Worm (Caenorhabditis elegans) whole organism, L3 larva: Measurements from ENCODE around the gene C34C12.9.

Experiments
- R02D3.7 ChIP-seq: fragments of 150-350 bp; optimal IDR thresholded peaks from 2 replicates; lab custom pipeline; 2014; ENCODE audit warnings: missing biosample characterization, missing genetic modification characterization
- aly-2 ChIP-seq: fragments of 150-350 bp; optimal IDR thresholded peaks from 2 replicates; lab custom pipeline; 2014; ENCODE audit warnings: missing biosample characterization, missing genetic modification characterization
- ama-1 ChIP-seq: fragments of 150-350 bp; optimal IDR thresholded peaks from 2 replicates; lab custom pipeline; 2018
- ceh-16 ChIP-seq: sonication (generic microtip); optimal IDR thresholded peaks from 2 replicates; lab custom pipeline; 2017; ENCODE audit warnings: missing biosample characterization, missing genetic modification characterization
- ceh-28 ChIP-seq: fragments of 150-350 bp; optimal IDR thresholded peaks from 2 replicates; lab custom pipeline; 2014; ENCODE audit warnings: missing biosample characterization, missing genetic modification reagents, missing genetic modification characterization
- daf-12 ChIP-seq: fragments of 150-350 bp; optimal IDR thresholded peaks from 2 replicates; lab custom pipeline; 2014; ENCODE audit warnings: missing biosample characterization, missing genetic modification reagents, missing genetic modification characterization
- egl-5 ChIP-seq: fragments of 150-350 bp; optimal IDR thresholded peaks from 2 replicates; lab custom pipeline; 2017; ENCODE audit warnings: missing biosample characterization, missing genetic modification reagents, missing genetic modification characterization, inconsistent platforms
- elt-2 ChIP-seq: sonication (generic microtip); optimal IDR thresholded peaks from 2 replicates; lab custom pipeline; 2016; ENCODE audit warnings: missing genetic modification reagents, mild to moderate bottlenecking, missing genetic modification characterization, missing compliant biosample characterization
- elt-3 ChIP-seq, 3 experiments: fragments of 150-350 bp in 1 of 3; sonication (generic microtip) in 2 of 3; optimal IDR thresholded peaks; 2 replicates in 2 of 3; 4 replicates in 1 of 3; lab custom pipeline; 2014 to 2017; ENCODE audit warnings: missing biosample characterization in 3 of 3, missing genetic modification characterization in 3 of 3
- eor-1 ChIP-seq, 2 experiments: fragments of 150-350 bp; optimal IDR thresholded peaks; 2 replicates each; lab custom pipeline; 2014 to 2018; ENCODE audit warnings: missing biosample characterization in 2 of 2, missing genetic modification characterization in 2 of 2
- fkh-10 ChIP-seq: sonication (generic microtip); optimal IDR thresholded peaks from 2 replicates; lab custom pipeline; 2017; ENCODE audit warnings: missing biosample characterization, missing genetic modification reagents, missing genetic modification characterization
- fkh-2 ChIP-seq: fragments of 150-350 bp; optimal IDR thresholded peaks from 2 replicates; lab custom pipeline; 2014; ENCODE audit warnings: missing biosample characterization, missing genetic modification reagents, missing genetic modification characterization
- hmg-11 ChIP-seq: sonication (generic microtip); optimal IDR thresholded peaks from 2 replicates; lab custom pipeline; 2016; ENCODE audit warnings: missing genetic modification characterization, missing compliant biosample characterization
- jun-1 ChIP-seq: fragments of 150-350 bp; optimal IDR thresholded peaks from 2 replicates; lab custom pipeline; 2014; ENCODE audit warnings: missing biosample characterization, missing genetic modification reagents, missing genetic modification characterization
- lin-15B ChIP-seq: fragments of 150-350 bp; optimal IDR thresholded peaks from 2 replicates; lab custom pipeline; 2014; ENCODE audit warnings: missing biosample characterization, missing genetic modification characterization
- lin-39 ChIP-seq: fragments of 150-350 bp; optimal IDR thresholded peaks from 2 replicates; lab custom pipeline; 2018; ENCODE audit warnings: missing biosample characterization, missing genetic modification reagents, missing genetic modification characterization
- lsy-12 ChIP-seq: sonication (generic microtip); optimal IDR thresholded peaks from 2 replicates; lab custom pipeline; 2016; ENCODE audit warnings: mild to moderate bottlenecking, missing genetic modification characterization, missing compliant biosample characterization
- mml-1 ChIP-seq: fragments of 150-350 bp; sonication (generic microtip); optimal IDR thresholded peaks from 3 replicates; lab custom pipeline; 2014; ENCODE audit warnings: missing biosample characterization, missing genetic modification characterization
- nfya-1 ChIP-seq: sonication (generic microtip); optimal IDR thresholded peaks from 2 replicates; lab custom pipeline; 2017; ENCODE audit warnings: missing genetic modification characterization, mild to moderate bottlenecking, missing compliant biosample characterization, antibody characterized with exemption, moderate library complexity; ENCODE audit not compliant: insufficient read depth
- nhr-11 ChIP-seq: fragments of 150-350 bp; optimal IDR thresholded peaks from 2 replicates; lab custom pipeline; 2014; ENCODE audit warnings: missing biosample characterization, missing genetic modification characterization
- nhr-23 ChIP-seq: fragments of 150-350 bp; optimal IDR thresholded peaks from 2 replicates; lab custom pipeline; 2014; ENCODE audit warnings: missing biosample characterization, missing genetic modification reagents, missing genetic modification characterization
- nhr-25 ChIP-seq: sonication (generic microtip); optimal IDR thresholded peaks from 2 replicates; lab custom pipeline; 2017; ENCODE audit warnings: missing biosample characterization, missing genetic modification characterization
- nhr-28 ChIP-seq: fragments of 150-350 bp; optimal IDR thresholded peaks from 2 replicates; lab custom pipeline; 2014; ENCODE audit warnings: missing biosample characterization, missing genetic modification characterization
- nhr-43 ChIP-seq: sonication (generic microtip); optimal IDR thresholded peaks from 2 replicates; lab custom pipeline; 2016; ENCODE audit warnings: mild to moderate bottlenecking, missing genetic modification characterization, missing compliant biosample characterization; ENCODE audit not compliant: poor library complexity, severe bottlenecking
- nhr-67 ChIP-seq: fragments of 150-350 bp; optimal IDR thresholded peaks from 2 replicates; lab custom pipeline; 2014; ENCODE audit warnings: missing biosample characterization, missing genetic modification characterization
- nhr-76 ChIP-seq: fragments of 150-350 bp; sonication (generic microtip); optimal IDR thresholded peaks from 5 replicates; lab custom pipeline; 2014; ENCODE audit warnings: missing biosample characterization, missing genetic modification characterization
- nhr-77 ChIP-seq: fragments of 150-350 bp; optimal IDR thresholded peaks from 2 replicates; lab custom pipeline; 2014; ENCODE audit warnings: missing biosample characterization, missing genetic modification characterization
- pha-4 ChIP-seq: fragments of 150-350 bp; optimal IDR thresholded peaks from 2 replicates; lab custom pipeline; 2014; ENCODE audit warnings: missing biosample characterization, missing genetic modification reagents, missing genetic modification characterization
- pqm-1 ChIP-seq: fragments of 150-350 bp; optimal IDR thresholded peaks from 2 replicates; lab custom pipeline; 2017; ENCODE audit warnings: missing biosample characterization, missing genetic modification characterization, inconsistent platforms
- sea-2 ChIP-seq: fragments of 150-350 bp; sonication (generic microtip); optimal IDR thresholded peaks from 4 replicates; lab custom pipeline; 2014; ENCODE audit warnings: missing biosample characterization, missing genetic modification reagents, missing genetic modification characterization
- skn-1 ChIP-seq: fragments of 150-350 bp; optimal IDR thresholded peaks from 2 replicates; lab custom pipeline; 2014; ENCODE audit warnings: missing biosample characterization, missing genetic modification characterization
- snpc-4 ChIP-seq: fragments of 150-350 bp; optimal IDR thresholded peaks from 2 replicates; lab custom pipeline; 2014; ENCODE audit warnings: missing biosample characterization, missing genetic modification characterization
- tbx-2 ChIP-seq: sonication (generic microtip); optimal IDR thresholded peaks from 2 replicates; lab custom pipeline; 2016; ENCODE audit warnings: mild to moderate bottlenecking, missing genetic modification characterization, missing compliant biosample characterization
- unc-39 ChIP-seq: sonication (generic microtip); optimal IDR thresholded peaks from 4 replicates; lab custom pipeline; 2017; ENCODE audit warnings: missing biosample characterization, missing genetic modification characterization
- unc-62 ChIP-seq: fragments of 150-350 bp; sonication (generic microtip); optimal IDR thresholded peaks from 4 replicates; lab custom pipeline; 2014; ENCODE audit warnings: missing biosample characterization, missing genetic modification reagents, missing genetic modification characterization
- zag-1 ChIP-seq: fragments of 150-350 bp; optimal IDR thresholded peaks from 2 replicates; lab custom pipeline; 2014; ENCODE audit warnings: missing biosample characterization, missing genetic modification characterization
- ztf-11 ChIP-seq: fragments of 150-350 bp; optimal IDR thresholded peaks from 2 replicates; lab custom pipeline; 2014; ENCODE audit warnings: missing biosample characterization, missing genetic modification characterization
- ztf-4 ChIP-seq: fragments of 150-350 bp; optimal IDR thresholded peaks from 2 replicates; lab custom pipeline; 2014; ENCODE audit warnings: missing biosample characterization, missing genetic modification characterization

Gene C34C12.9

DNA sequence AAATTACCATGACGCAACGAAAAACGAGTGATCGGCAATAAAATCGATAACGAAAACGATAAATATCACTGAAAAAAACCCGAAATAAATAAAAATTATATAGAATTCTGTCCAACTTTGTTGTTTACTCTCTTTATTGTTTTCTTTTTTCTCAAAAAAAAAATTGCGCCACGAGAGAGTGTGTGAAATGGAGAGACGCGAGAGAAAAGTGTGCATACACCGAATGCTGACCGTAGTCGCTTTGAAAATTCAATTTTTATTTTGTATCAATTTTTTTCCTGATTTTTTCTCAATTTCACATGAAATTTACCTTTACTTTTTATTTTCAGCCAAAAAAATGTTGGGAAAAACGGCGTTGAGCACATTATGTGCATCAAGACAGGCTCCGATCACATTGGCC lies 34.6 kb upstream of the C34C12.9 start, which contains the start of the genes M01F1.4 and mrpl-35:
TSS of gene M01F1.4 (minus strand) at position 126 of the 400 bp plus-strand sequence.
TSS of gene mrpl-35 (plus strand) at position 330 of the 400 bp plus-strand sequence.
- TF ChIP-seq lin-15B (tag; lab: Kevin White, UChicago): peak; percentile 62
- peak; percentile 45 for TF ChIP-seq hmg-11 (tag; lab: Kevin White, UChicago)
- TF ChIP-seq pha-4 (tag; lab: Kevin White, UChicago): peak; percentile 95
- no peak for TF ChIP-seq nhr-43 (tag; lab: Kevin White, UChicago)
- TF ChIP-seq elt-2 (tag; lab: Kevin White, UChicago): peak; percentile 14
- no peak for TF ChIP-seq fkh-2 (tag; lab: Kevin White, UChicago)
- peak; percentile 65 for TF ChIP-seq snpc-4
- peak; percentile 87 for TF ChIP-seq nfya-1
- peak; percentile 3 for TF ChIP-seq nhr-23 (tag; lab: Kevin White, UChicago)
- TF ChIP-seq lin-39: peak; percentile 12

DNA sequence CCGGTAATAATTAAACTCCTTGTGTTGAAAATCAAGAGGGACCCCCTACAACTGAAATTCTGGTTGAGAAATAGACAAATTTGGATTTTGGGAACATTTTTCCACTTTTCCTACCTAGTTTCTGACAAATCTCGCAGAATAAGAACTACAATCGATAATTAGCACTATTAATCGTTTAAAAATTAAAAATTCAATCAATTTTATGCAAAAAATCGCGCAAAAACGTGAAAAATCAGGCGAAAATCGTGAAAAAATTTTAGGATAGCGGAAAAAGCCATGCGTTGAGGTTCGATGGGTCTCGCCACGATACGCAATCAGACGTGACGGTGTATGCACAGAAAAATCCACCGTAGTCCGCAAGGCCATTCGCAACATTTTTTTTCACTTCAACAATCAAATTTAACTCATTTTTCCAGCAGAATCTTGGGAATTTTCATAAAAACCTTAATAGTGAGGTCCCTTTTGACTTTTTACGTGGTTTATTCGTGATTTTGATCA lies 29.8 kb upstream of the C34C12.9 start, which contains the start of gene lias-1:
TSS of gene lias-1 (minus strand) at position 51 of the 498 bp plus-strand sequence.
- TF ChIP-seq pha-4 (tag; lab: Kevin White, UChicago): peak; percentile 91
- TF ChIP-seq fkh-10 (GFP tag; lab: Kevin White, UChicago): peak; percentile 39
- peak; percentile 79 for TF ChIP-seq hmg-11 (tag; lab: Kevin White, UChicago)
- no peak for TF ChIP-seq unc-39 (tag; lab: Kevin White, UChicago)
- TF ChIP-seq nfya-1: peak; percentile 94
- no peak for TF ChIP-seq sea-2 (GFP tag; lab: Kevin White, UChicago)
- TF ChIP-seq mml-1 (tag; lab: Kevin White, UChicago): no peak
- peak; percentile 73 for TF ChIP-seq pqm-1
- TF ChIP-seq R02D3.7 (tag; lab: Kevin White, UChicago): peak; percentile 57
- TF ChIP-seq tbx-2 (tag; lab: Kevin White, UChicago): no peak
- TF ChIP-seq snpc-4: peak; percentile 73
- no peak for TF ChIP-seq nhr-67 (tag; lab: Kevin White, UChicago)
- no peak for TF ChIP-seq ztf-11
- TF ChIP-seq nhr-76 (tag; lab: Kevin White, UChicago): no peak
- no peak for TF ChIP-seq aly-2 (tag; lab: Kevin White, UChicago)
- TF ChIP-seq ztf-4 (tag; lab: Kevin White, UChicago): peak; percentile 73
- peak; percentile 47 for TF ChIP-seq elt-2 (tag; lab: Kevin White, UChicago)
- TF ChIP-seq lin-39: peak; percentile 67
- no peak for TF ChIP-seq nhr-11
- peak; percentile 83 for TF ChIP-seq egl-5 (tag; lab: Kevin White, UChicago)
- TF ChIP-seq ceh-28 (tag; lab: Kevin White, UChicago): peak; percentile 44
- peak; percentile 84 for TF ChIP-seq nhr-23 (tag; lab: Kevin White, UChicago)
- TF ChIP-seq eor-1 (tag; optimal IDR thresholded peaks at IDR 0.05; lab: Kevin White, UChicago): no peak
- TF ChIP-seq lsy-12 (tag; lab: Kevin White, UChicago): peak; percentile 49
- TF ChIP-seq nhr-77 (tag; lab: Kevin White, UChicago): no peak
- TF ChIP-seq jun-1 (tag; lab: Kevin White, UChicago): peak; percentile 70
- TF ChIP-seq zag-1 (tag; lab: Kevin White, UChicago): no peak
- no peak for TF ChIP-seq ceh-16 (tag; lab: Kevin White, UChicago)
- peak; percentile 90 for TF ChIP-seq lin-15B (tag; lab: Kevin White, UChicago)
- TF ChIP-seq elt-3 (tag; optimal IDR thresholded peaks at IDR 0.05; lab: Kevin White, UChicago): no peak
- peak; percentile 60 for TF ChIP-seq skn-1 (tag; lab: Kevin White, UChicago)
- peak; percentile 93 for TF ChIP-seq nhr-25 (tag; lab: Kevin White, UChicago)
- peak; percentile 18 for TF ChIP-seq nhr-43 (tag; lab: Kevin White, UChicago)
- TF ChIP-seq nhr-28 (tag; lab: Kevin White, UChicago): no peak
- no peak for TF ChIP-seq fkh-2 (tag; lab: Kevin White, UChicago)
- TF ChIP-seq ama-1: peak; percentile 68

- no peak for TF ChIP-seq daf-12
- TF ChIP-seq nfya-1: no peak
- no peak for TF ChIP-seq ceh-28 (tag; lab: Kevin White, UChicago)
- TF ChIP-seq hmg-11 (tag; lab: Kevin White, UChicago): no peak
- no peak for TF ChIP-seq unc-62
- TF ChIP-seq nhr-76 (tag; lab: Kevin White, UChicago): no peak
- TF ChIP-seq elt-3 (tag; optimal IDR thresholded peaks at IDR 0.05; lab: Kevin White, UChicago): no peak
Measured at ce11 chrIII:3504239-3504638, 28.9 kb upstream of the C34C12.9 start.
